Fruit fly (Drosophila melanogaster) S2 (cell line): ENCODE results near the gene CG42395.

ENCODE experiments used
- CG8478 ChIP-seq: fragments of >200 bp; optimal IDR thresholded peaks from 2 replicates; lab custom pipeline; 2018
- CTCF ChIP-seq, 2 experiments: fragments of >200 bp; optimal IDR thresholded peaks; 2 replicates each; lab custom pipeline; 2018

The CG42395 gene

DNA sequence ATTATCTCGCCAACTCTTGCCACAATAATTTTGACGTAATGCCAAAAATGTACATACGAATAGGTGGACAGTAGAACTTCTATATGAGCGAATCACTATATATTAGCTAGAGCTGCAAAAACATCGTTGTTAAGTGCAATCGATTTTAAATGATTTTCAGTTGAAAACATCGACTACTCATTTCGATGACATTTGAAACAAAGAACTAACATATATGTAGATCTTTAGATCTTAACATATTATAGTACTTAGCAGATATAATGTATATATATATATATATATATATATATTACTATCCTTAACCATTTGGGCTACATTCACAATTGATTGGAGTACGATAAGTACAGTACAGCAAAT, at the start of gene CG42395:
Gene CG42395 (minus strand): TSS at position 101 of the 357 bp plus-strand sequence.
- TF ChIP-seq CTCF (optimal IDR thresholded peaks at IDR 0.05; lab: Kevin White, UChicago) = no peak
- no peak for TF ChIP-seq CG8478 (lab: Kevin White, UChicago)

DNA sequence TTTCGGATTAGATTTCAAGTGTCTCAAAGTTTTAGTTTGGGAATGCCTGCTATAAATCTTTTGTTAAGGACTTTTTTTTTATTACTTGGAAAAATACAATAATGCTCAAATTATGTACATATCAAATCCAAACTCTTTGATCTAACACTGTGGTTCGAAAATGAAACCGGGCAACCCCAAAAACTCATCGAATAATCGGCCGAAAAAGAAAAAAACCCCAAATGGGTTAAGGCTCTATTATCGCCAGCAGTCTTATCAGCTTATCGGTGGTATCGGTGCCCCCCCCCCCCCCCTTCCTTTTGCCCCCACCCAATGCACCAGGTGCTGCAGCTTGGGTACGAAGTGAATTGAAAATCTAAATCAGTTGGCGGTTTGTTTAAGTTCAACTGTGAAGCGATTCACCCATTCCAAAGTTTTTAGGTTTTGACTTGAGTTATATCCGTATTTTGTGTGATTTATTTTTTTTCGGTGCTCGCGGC, 41.6 kb upstream of the CG42395 start:
- TF ChIP-seq CTCF (optimal IDR thresholded peaks at IDR 0.05; lab: Kevin White, UChicago) (no peak), CG8478 (lab: Kevin White, UChicago) (no peak)

DNA sequence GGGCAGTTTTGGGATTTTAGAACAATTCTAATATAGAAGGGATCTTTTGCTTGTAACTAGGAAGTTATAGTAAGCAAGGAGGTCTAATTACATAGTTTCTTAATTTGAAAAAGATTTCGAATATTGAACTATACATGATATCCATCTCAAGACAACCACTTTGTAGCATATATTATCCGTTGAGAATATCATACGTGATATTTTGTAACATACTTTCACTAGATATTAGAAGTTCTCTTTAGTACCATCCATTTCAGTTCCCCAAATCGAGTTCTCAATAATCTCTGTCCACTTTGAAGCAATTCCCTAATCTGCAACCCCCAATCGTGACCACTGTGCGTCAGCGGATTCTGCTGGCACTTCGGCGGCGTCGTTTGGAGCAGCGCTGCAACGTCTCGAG, 39.4 kb upstream of the CG42395 start:
- TF ChIP-seq CTCF (optimal IDR thresholded peaks at IDR 0.05; lab: Kevin White, UChicago) (no peak), CG8478 (lab: Kevin White, UChicago) (no peak)

DNA sequence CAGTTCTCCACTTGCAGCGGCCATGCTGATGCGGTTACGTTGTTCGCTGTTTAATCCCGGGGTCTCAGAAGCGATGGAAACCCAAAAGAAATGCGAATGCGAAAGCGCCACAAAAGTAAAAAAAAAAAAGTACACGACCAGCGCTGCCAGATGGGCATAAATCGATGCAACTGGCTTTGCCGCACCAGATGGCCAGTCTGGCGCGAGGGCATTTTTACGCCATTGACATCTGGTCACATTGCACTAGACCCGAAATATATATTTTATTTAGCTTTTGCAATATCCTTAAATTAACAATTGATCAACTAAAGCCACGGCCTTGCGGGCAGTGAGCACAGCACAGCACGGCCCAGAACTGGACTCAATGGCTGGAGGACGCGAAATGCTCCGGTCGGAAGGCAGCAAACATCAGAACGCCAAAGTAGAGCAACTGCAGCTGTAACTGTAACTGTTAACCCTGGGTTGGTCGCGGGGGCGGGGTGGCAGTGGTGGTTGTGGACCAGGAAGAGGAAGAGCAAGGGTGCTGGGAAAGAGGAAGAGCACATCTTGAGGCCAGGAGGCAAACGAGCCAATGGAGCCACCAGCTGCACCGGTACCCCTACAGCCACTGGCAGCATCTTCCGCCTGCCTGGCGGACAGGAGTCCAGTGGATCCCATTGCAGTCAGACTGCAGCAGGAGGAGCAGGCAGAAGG, 32.8 kb upstream of the CG42395 start, which contains the start of the genes LysRS and Hecw:
Gene LysRS (minus strand): TSS at position 158 of the 693 bp plus-strand sequence.
Gene Hecw (plus strand): TSS at position 220 of the 693 bp plus-strand sequence.
- TF ChIP-seq CTCF (optimal IDR thresholded peaks at IDR 0.05; lab: Kevin White, UChicago) (peak; percentile 74 to 77), CG8478 (lab: Kevin White, UChicago) (no peak)

DNA sequence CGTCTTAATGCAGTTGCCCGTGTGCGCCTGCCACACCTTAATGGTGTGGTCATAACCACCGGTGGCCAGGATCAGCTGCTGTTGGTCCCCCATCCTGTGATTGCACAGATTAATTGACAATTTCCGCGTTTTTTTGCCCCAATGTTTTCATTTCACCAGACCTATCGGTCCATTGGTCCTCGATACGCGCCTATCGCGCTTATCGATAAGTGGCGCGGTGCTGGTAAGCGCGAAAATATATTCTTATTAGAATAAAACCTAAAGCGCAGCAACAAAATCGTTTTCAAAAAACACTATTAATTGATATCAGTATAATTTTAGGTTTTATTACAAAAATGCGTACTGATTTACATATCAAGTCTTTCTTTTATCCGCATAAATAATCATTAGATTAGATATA, 29.7 kb upstream of the CG42395 start, which contains the start of gene Lst8:
Gene Lst8 (minus strand): TSS at position 187 of the 400 bp plus-strand sequence.
- TF ChIP-seq CTCF (optimal IDR thresholded peaks at IDR 0.05; lab: Kevin White, UChicago) (no peak), CG8478 (lab: Kevin White, UChicago) (no peak)

DNA sequence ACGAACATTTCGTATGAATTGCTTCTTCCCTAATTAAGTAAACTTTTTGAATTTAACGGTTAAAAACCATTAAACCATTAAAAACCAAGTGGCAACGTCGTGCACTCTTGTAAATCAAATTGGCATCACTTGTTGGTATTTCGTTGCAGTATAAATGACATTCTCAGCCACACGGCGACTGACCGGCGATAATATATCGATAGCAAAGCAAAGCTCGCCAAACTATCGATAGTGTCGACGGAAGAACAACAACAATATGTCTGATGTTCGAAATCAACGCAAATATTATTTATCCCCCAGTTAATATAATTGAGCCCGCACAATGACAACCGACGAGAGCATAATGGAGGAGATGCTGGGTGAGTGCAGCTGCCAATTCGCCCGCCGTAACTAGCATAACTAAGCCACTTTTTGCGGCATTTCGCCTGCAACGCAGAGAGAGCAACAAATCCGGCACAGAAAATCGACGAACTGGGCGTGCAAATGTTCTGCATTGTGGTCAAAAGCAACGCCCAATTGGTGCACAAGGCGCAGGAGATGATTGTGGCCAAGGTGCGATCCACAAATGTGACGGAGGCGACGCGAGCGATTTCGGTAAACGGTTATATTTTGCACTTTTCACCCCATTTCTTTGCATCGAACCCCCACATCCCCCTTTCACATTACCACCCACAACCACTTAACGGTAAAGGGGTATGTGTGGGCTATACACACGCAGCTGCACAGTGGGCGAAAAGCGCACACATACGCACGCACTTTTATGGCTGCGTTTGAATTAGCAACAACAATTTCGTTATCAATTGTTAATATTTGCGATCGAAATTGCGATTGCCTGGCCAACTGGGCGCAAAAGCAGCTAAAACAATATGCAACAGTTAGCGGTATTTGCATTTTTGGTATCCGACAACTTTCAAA, 25.0 kb upstream of the CG42395 start, which contains the start of gene Gga:
Gene Gga (plus strand): TSS at position 213 of the 915 bp plus-strand sequence.
- TF ChIP-seq CG8478 (lab: Kevin White, UChicago) = no peak
- TF ChIP-seq CTCF (optimal IDR thresholded peaks at IDR 0.05; lab: Kevin White, UChicago) = peak; percentile 29 to 36

DNA sequence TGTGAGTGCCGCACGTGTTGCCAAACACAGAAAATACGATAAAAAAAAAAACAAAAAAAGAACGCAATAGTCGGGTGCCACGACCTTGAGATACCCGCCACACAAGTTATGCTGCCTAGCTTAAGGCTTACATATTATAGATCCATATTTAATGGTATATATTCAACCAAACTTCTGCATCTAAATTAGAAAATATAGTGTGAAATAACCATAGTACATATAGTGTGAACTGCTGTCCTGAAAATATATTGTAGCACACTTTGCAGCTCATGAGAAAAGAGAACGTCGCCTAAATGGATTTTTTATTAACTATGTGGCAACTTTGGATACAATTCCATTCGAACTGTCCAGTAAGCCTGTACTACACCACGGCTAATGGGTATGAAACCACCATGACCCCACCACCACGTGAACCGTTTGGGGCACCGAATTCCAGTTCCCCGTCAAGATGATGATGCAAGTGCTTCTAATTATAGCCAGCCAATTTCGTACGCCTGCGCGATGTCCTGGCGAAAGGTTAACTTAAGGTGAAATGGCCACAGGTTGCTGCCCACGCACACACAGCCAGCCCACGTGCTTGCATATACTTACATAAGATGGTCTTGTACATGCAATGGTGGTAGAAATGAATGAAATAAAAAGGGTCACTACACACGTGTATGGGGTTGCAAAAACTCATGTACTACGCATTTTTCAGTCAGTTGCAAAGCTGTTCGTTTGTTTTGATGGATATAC, 24.2 kb upstream of the CG42395 start:
- TF ChIP-seq CG8478 (lab: Kevin White, UChicago) (no peak), CTCF (optimal IDR thresholded peaks at IDR 0.05; lab: Kevin White, UChicago) (peak in 1 of 2 experiments; percentile 21)

DNA sequence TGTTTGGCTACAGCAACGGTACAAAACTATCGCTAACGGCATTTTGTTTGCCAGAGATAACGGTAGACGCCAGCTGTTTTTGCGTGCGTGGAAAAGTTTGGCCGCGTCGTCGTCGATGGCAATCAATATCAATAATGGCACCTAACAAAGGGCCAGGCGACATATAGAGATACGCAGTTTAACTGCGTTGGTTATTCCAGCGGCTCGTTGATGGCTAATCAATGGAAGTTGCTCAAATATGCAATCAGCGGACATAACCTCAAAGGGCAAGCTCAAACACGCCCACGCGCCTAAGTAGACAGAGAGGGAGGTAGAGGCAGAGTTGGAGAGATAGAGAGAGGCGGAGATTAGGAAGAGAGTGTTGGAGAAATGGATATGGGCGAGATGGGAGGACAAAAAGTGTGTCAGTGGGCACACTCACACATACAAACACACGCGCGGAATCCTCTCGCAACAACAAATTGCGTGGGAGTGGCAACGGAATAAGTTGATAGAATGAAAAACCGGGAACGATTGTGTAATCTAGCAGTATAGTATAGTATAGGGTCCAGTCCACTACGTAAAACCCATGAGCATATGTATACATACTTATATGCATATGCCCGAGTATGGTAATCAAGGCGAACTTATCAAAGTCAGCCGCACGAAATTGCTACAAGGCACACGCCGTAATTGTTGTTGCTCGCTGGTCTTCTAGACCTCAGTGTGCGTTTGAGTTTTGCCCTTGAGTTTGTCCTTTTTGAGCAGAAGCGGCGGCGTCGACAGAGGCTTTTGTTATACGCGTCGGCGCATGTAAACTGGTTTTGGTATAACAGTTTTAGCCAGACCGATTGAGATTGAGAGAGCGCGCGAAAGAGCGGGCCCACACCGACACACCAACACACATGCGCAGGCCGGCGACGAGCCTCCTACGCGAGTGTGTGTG, 23.4 kb upstream of the CG42395 start:
- TF ChIP-seq CG8478 (lab: Kevin White, UChicago) (no peak), CTCF (optimal IDR thresholded peaks at IDR 0.05; lab: Kevin White, UChicago) (no peak)

DNA sequence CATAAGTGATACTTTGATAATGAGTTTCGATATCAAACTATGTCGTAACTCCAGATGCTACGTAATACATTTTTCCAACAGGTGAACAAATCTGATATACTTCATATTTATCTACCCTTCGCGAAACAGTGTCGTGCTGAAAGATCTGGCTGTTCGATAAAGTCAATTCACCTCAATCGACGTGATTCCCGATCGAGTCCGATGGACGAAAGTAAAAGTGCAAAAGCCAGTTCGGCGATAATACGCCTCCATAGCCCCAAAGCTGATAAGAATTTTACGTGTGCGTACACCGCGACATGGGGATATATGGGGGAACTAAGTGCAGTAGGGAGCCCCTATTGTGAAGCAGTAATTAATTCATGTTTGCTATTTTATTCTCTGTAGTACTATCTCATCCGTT, 22.1 kb upstream of the CG42395 start:
- TF ChIP-seq CG8478 (lab: Kevin White, UChicago) = no peak
- TF ChIP-seq CTCF (optimal IDR thresholded peaks at IDR 0.05; lab: Kevin White, UChicago) = no peak

DNA sequence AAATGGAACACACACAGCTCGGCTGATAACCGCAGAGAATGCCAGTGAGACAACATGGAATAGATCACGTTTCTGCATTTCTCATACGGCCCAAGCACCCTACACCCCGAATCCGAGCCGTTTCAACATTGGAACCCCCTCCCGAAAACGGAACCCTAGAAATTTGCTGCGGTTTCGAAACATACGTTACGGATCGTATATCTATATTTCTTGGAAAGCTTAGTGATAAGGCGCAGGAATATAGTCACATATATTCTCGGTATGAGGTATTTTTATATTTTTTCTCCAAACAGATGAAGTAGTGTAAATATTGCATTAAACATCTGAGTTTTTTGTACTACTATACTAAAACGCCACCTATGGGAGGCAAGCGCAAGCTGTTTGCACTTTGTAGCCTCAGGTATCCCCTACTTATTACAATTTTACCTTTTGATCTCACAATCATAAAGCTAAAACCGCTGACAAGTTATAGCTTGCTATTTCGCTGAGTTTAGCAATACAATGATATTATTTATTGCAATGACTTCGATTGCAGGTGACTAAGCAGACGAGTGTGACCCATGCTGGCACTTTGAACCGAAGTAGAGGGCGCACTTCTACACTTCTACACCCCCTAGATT, 19.4 kb upstream of the CG42395 start:
- TF ChIP-seq CG8478 (lab: Kevin White, UChicago) (no peak), CTCF (optimal IDR thresholded peaks at IDR 0.05; lab: Kevin White, UChicago) (peak; percentile 68 to 75)

DNA sequence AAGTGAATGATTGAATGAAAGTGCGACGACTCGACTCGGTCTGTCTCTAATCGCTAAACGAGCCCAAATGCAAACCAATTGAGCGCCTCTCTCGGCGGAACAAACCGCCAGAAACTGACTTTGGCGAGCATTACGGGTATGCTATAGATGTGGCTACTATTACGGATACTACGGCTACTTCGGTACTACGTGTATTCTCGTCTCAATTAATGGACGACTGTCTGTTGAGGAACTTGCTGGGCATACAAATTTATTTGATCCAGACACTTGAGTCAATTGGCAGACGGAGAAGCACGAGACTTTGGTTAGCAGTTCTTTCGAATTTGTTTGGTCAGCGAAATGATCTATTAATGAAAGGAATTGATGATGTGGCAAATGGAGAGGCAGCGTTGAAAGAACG, 18.4 kb upstream of the CG42395 start:
- no peak for TF ChIP-seq CTCF (optimal IDR thresholded peaks at IDR 0.05; lab: Kevin White, UChicago)
- TF ChIP-seq CG8478 (lab: Kevin White, UChicago) = no peak

DNA sequence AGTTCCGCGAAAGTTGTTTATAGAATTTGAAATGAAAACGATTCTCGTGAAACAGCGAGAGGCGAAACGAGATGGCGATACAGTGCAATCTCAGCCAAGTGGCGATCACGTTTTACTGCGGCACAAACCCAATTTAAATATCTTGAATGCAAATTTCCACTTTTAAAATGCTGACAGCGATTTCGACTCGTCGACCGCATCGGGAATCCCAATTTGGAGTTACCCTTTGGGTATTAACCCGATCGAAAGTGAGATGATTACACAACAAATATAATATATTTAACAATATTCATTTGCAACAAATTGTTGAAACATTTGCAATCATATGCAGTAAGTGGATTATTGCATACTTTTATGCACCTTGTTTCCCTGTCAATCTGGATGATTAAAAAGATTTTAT, 14.5 kb upstream of the CG42395 start:
- TF ChIP-seq CG8478 (lab: Kevin White, UChicago) (no peak), CTCF (optimal IDR thresholded peaks at IDR 0.05; lab: Kevin White, UChicago) (no peak)

DNA sequence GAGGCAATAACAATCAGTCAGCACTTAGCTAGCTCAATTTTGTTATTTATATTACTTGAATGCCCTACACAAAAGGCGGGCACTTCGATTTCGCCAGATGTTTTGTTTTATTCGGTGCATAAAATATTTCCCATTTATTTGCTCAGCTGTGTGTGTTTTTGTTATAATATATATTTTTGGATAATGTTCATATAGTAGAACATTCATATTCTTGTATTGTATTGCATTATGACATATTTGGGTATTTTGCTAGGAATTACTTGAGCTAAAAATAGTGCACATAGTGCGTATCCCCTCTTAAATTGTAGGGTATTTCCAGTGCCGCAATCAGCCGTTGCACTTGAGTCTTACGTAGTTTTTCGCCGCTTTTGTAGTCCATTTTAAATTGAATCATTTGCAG, 13.9 kb upstream of the CG42395 start:
- TF ChIP-seq CG8478 (lab: Kevin White, UChicago) (no peak), CTCF (optimal IDR thresholded peaks at IDR 0.05; lab: Kevin White, UChicago) (no peak)
